Fruit fly (Drosophila melanogaster) whole organism, pupa: Measurements from ENCODE around the gene Lsd-1.

Source experiments
- CG14655 ChIP-seq: fragments of 200-800 bp; sonication (Bioruptor generic); optimal IDR thresholded peaks from 3 replicates; lab custom pipeline; 2017; ENCODE audit warnings: mild to moderate bottlenecking, missing biosample characterization, missing genetic modification reagents, missing genetic modification characterization
- EcR ChIP-seq: fragments of 200-800 bp; sonication (Bioruptor generic); optimal IDR thresholded peaks from 3 replicates; lab custom pipeline; 2019; ENCODE audit warnings: missing biosample characterization, missing genetic modification characterization, mild to moderate bottlenecking, moderate library complexity, missing genetic modification reagents

dm6 chr3R:23760219-23761018 lies 3.2 kb upstream of the Lsd-1 start, which contains the start of gene SdhD:
- TF ChIP-seq EcR (GFP tag; lab: Kevin White, UChicago), result no peak
- no peak for TF ChIP-seq CG14655
